Worm (Caenorhabditis elegans) whole organism, young adult: ENCODE measurements around the gene str-28.

Experiments
- B0261.1 ChIP-seq: sonication (generic microtip); optimal IDR thresholded peaks from 2 replicates; lab custom pipeline; 2016; ENCODE audit warnings: mild to moderate bottlenecking, missing genetic modification characterization, moderate library complexity, missing compliant biosample characterization
- D2030.7 ChIP-seq: fragments of 200-800 bp; sonication (Bioruptor generic); IDR thresholded peaks from 2 replicates; pipeline ENCODE4 v1.3.6; 2022; ENCODE audit warnings: missing genetic modification reagents, missing genetic modification characterization, missing compliant biosample characterization
- F22D6.2 ChIP-seq: sonication (generic microtip); optimal IDR thresholded peaks from 2 replicates; lab custom pipeline; 2016; ENCODE audit warnings: mild to moderate bottlenecking, missing genetic modification characterization, missing compliant biosample characterization
- F37B4.10 ChIP-seq: fragments of 200-800 bp; sonication (Bioruptor generic); IDR thresholded peaks from 2 replicates; pipeline ENCODE4 v1.3.6; 2022; ENCODE audit warnings: missing genetic modification characterization, missing compliant biosample characterization
- F49E8.2 ChIP-seq: sonication (generic microtip); optimal IDR thresholded peaks from 3 replicates; lab custom pipeline; 2017; ENCODE audit warnings: missing genetic modification characterization, mild to moderate bottlenecking, missing compliant biosample characterization, antibody characterized with exemption, moderate library complexity; ENCODE audit not compliant: insufficient read depth
- F52B5.7 ChIP-seq: sonication (generic microtip); optimal IDR thresholded peaks from 2 replicates; lab custom pipeline; 2016; ENCODE audit warnings: mild to moderate bottlenecking, missing genetic modification characterization, missing compliant biosample characterization
- F57C9.4 ChIP-seq: sonication (generic microtip); optimal IDR thresholded peaks from 2 replicates; lab custom pipeline; 2017; ENCODE audit warnings: mild to moderate bottlenecking, missing genetic modification characterization, missing compliant biosample characterization
- T26A5.8 ChIP-seq: sonication (generic microtip); optimal IDR thresholded peaks from 2 replicates; lab custom pipeline; 2016; ENCODE audit warnings: missing genetic modification characterization, missing compliant biosample characterization
- Y56A3A.18 ChIP-seq: fragments of 200-800 bp; sonication (Bioruptor generic); IDR thresholded peaks from 2 replicates; pipeline ENCODE4 v1.3.6; 2022; ENCODE audit warnings: missing genetic modification reagents, missing genetic modification characterization, missing compliant biosample characterization
- Y95B8A.8 ChIP-seq: fragments of 200-800 bp; sonication (Bioruptor generic); IDR thresholded peaks from 2 replicates; pipeline ENCODE4 v1.3.6; 2022; ENCODE audit warnings: missing genetic modification reagents, missing genetic modification characterization, missing compliant biosample characterization
- akir-1 ChIP-seq: fragments of 200-800 bp; sonication (Bioruptor generic); optimal IDR thresholded peaks from 2 replicates; lab custom pipeline; 2018; ENCODE audit warnings: mild to moderate bottlenecking, missing genetic modification characterization, moderate library complexity, missing compliant biosample characterization
- attf-5 ChIP-seq: fragments of 200-800 bp; sonication (Bioruptor generic); optimal IDR thresholded peaks from 2 replicates; lab custom pipeline; 2018; ENCODE audit warnings: mild to moderate bottlenecking, missing genetic modification characterization, missing compliant biosample characterization
- ccch-3 ChIP-seq: fragments of 200-800 bp; sonication (Bioruptor generic); optimal IDR thresholded peaks from 2 replicates; lab custom pipeline; 2018; ENCODE audit warnings: mild to moderate bottlenecking, missing genetic modification characterization, missing compliant biosample characterization
- ceh-100 ChIP-seq: fragments of 200-800 bp; sonication (Bioruptor generic); IDR thresholded peaks from 2 replicates; pipeline ENCODE4 v1.3.6; 2022; ENCODE audit warnings: missing genetic modification reagents, missing genetic modification characterization, missing compliant biosample characterization
- ceh-91 ChIP-seq: fragments of 200-800 bp; sonication (Bioruptor generic); IDR thresholded peaks from 2 replicates; pipeline ENCODE4 v1.3.6; 2022; ENCODE audit warnings: missing genetic modification reagents, missing genetic modification characterization, missing compliant biosample characterization
- egl-18 ChIP-seq: fragments of 200-800 bp; sonication (Bioruptor generic); IDR thresholded peaks from 2 replicates; pipeline ENCODE4 v1.3.6; 2022; ENCODE audit warnings: missing genetic modification reagents, missing genetic modification characterization, missing compliant biosample characterization
- egrh-3 ChIP-seq: fragments of 200-800 bp; sonication (Bioruptor generic); IDR thresholded peaks from 2 replicates; pipeline ENCODE4 v1.3.6; 2022; ENCODE audit warnings: missing genetic modification reagents, missing genetic modification characterization, missing compliant biosample characterization
- gei-17 ChIP-seq: fragments of 200-800 bp; sonication (Bioruptor generic); optimal IDR thresholded peaks from 2 replicates; lab custom pipeline; 2018; ENCODE audit warnings: mild to moderate bottlenecking, missing genetic modification characterization, missing compliant biosample characterization
- him-1 ChIP-seq: sonication (generic microtip); optimal IDR thresholded peaks from 2 replicates; lab custom pipeline; 2016; ENCODE audit warnings: missing genotype, missing genetic modification reagents, missing genetic modification characterization, missing compliant biosample characterization
- let-607 ChIP-seq, 2 experiments: fragments of 200-800 bp in 1 of 2; sonication (Bioruptor generic) in 1 of 2; sonication (generic microtip) in 1 of 2; optimal IDR thresholded peaks; 2 replicates each; lab custom pipeline; 2016 to 2018; ENCODE audit warnings: mild to moderate bottlenecking in 2 of 2, missing compliant biosample characterization in 2 of 2, missing genetic modification characterization in 2 of 2, moderate library complexity in 2 of 2, missing genotype in 1 of 2
- lin-40 ChIP-seq: sonication (generic microtip); optimal IDR thresholded peaks from 2 replicates; lab custom pipeline; 2016; ENCODE audit warnings: missing genetic modification characterization, mild to moderate bottlenecking, missing compliant biosample characterization, missing genotype, missing genetic modification reagents
- lin-54 ChIP-seq: fragments of 200-800 bp; sonication (Bioruptor generic); optimal IDR thresholded peaks from 2 replicates; lab custom pipeline; 2018; ENCODE audit warnings: mild to moderate bottlenecking, missing genetic modification characterization, missing compliant biosample characterization
- lir-1 ChIP-seq: fragments of 200-800 bp; sonication (Bioruptor generic); conservative IDR thresholded peaks from 2 replicates; pipeline ENCODE4 v1.3.6; 2022; ENCODE audit warnings: missing genetic modification reagents, missing genetic modification characterization, missing compliant biosample characterization
- madf-8 ChIP-seq: fragments of 200-800 bp; sonication (Bioruptor generic); conservative IDR thresholded peaks from 2 replicates; pipeline ENCODE4 v1.3.6; 2022; ENCODE audit warnings: missing genetic modification reagents, missing genetic modification characterization, missing compliant biosample characterization
- mes-4 ChIP-seq: sonication (generic microtip); optimal IDR thresholded peaks from 2 replicates; lab custom pipeline; 2016; ENCODE audit warnings: missing genotype, missing genetic modification characterization, missing compliant biosample characterization
- mxl-1 ChIP-seq: sonication (generic microtip); optimal IDR thresholded peaks from 2 replicates; lab custom pipeline; 2016; ENCODE audit warnings: missing genetic modification characterization, missing compliant biosample characterization
- nhr-80 ChIP-seq: sonication (generic microtip); optimal IDR thresholded peaks from 2 replicates; lab custom pipeline; 2016; ENCODE audit warnings: missing genetic modification characterization, missing compliant biosample characterization
- pbrm-1 ChIP-seq: fragments of 200-800 bp; sonication (Bioruptor generic); IDR thresholded peaks from 2 replicates; pipeline ENCODE4 v1.3.6; 2022; ENCODE audit warnings: missing genetic modification reagents, missing genetic modification characterization, missing compliant biosample characterization
- pha-4 ChIP-seq: fragments of 150-350 bp; sonication (generic microtip); optimal IDR thresholded peaks from 2 replicates; lab custom pipeline; 2014; ENCODE audit warnings: missing biosample characterization, missing genetic modification reagents, missing genetic modification characterization
- snpc-1.3 ChIP-seq: sonication (generic microtip); optimal IDR thresholded peaks from 2 replicates; lab custom pipeline; 2017; ENCODE audit warnings: missing genetic modification characterization, mild to moderate bottlenecking, missing compliant biosample characterization, antibody characterized with exemption, moderate library complexity, missing genotype, missing genetic modification reagents; ENCODE audit not compliant: insufficient read depth
- somi-1 ChIP-seq: fragments of 200-800 bp; sonication (Bioruptor generic); optimal IDR thresholded peaks from 2 replicates; lab custom pipeline; 2018; ENCODE audit warnings: mild to moderate bottlenecking, missing genetic modification characterization, missing compliant biosample characterization
- tbx-9 ChIP-seq: sonication (generic microtip); optimal IDR thresholded peaks from 2 replicates; lab custom pipeline; 2016; ENCODE audit warnings: borderline replicate concordance, missing genetic modification characterization, inconsistent platforms, missing compliant biosample characterization
- unc-130 ChIP-seq: sonication (generic microtip); optimal IDR thresholded peaks from 2 replicates; lab custom pipeline; 2016; ENCODE audit warnings: missing genetic modification reagents, missing genetic modification characterization, missing compliant biosample characterization
- unc-62 ChIP-seq: fragments of 150-350 bp; optimal IDR thresholded peaks from 2 replicates; lab custom pipeline; 2014; ENCODE audit warnings: missing biosample characterization, missing genetic modification reagents, missing genetic modification characterization
- zfh-2 ChIP-seq: fragments of 200-800 bp; sonication (Bioruptor generic); conservative IDR thresholded peaks from 2 replicates; pipeline ENCODE4 v1.3.6; 2022; ENCODE audit warnings: missing genetic modification reagents, missing genetic modification characterization, missing compliant biosample characterization
- zim-3 ChIP-seq: sonication (generic microtip); optimal IDR thresholded peaks from 2 replicates; lab custom pipeline; 2017; ENCODE audit warnings: mild to moderate bottlenecking, missing genetic modification characterization, moderate library complexity, missing compliant biosample characterization
- ztf-25 ChIP-seq: fragments of 200-800 bp; sonication (Bioruptor generic); IDR thresholded peaks from 2 replicates; pipeline ENCODE4 v1.3.6; 2022; ENCODE audit warnings: missing genetic modification reagents, missing genetic modification characterization, missing compliant biosample characterization
- ztf-6 ChIP-seq: fragments of 200-800 bp; sonication (Bioruptor generic); IDR thresholded peaks from 2 replicates; pipeline ENCODE4 v1.3.6; 2022; ENCODE audit warnings: missing genetic modification reagents, missing genetic modification characterization, missing compliant biosample characterization

str-28 gene

ce11 chrV:7472815-7473214 is at the start of gene str-28:
TSS of gene str-28 (minus strand) at chrV:7472915.
- TF ChIP-seq snpc-1.3, result no peak
- no peak for TF ChIP-seq lir-1 (GFP tag; lab: Robert Waterston, UW)
- no peak for TF ChIP-seq T26A5.8
- no peak for TF ChIP-seq unc-130 (GFP tag; lab: Kevin White, UChicago)
- TF ChIP-seq F49E8.2 (tag; lab: Kevin White, UChicago), result no peak
- no peak for TF ChIP-seq ztf-25
- no peak for TF ChIP-seq lin-40 (tag; lab: Kevin White, UChicago)
- TF ChIP-seq ccch-3, result no peak
- TF ChIP-seq F22D6.2, result no peak
- TF ChIP-seq unc-62 (GFP tag; lab: Kevin White, UChicago), result no peak
- no peak for TF ChIP-seq F57C9.4 (tag; lab: Kevin White, UChicago)
- no peak for TF ChIP-seq Y56A3A.18 (GFP tag; lab: Robert Waterston, UW)
- TF ChIP-seq pha-4 (tag; lab: Kevin White, UChicago), result no peak
- TF ChIP-seq zfh-2, result no peak
- TF ChIP-seq D2030.7 (GFP tag; lab: Robert Waterston, UW), result no peak
- TF ChIP-seq gei-17 (GFP tag; lab: Kevin White, UChicago), result no peak
- no peak for TF ChIP-seq B0261.1 (tag; lab: Kevin White, UChicago)
- no peak for TF ChIP-seq somi-1 (GFP tag; lab: Kevin White, UChicago)
- TF ChIP-seq ztf-6, result no peak

ce11 chrV:7522279-7522678 is 49.6 kb upstream of the str-28 start, which contains the start of gene C54F6.15:
TSS of gene C54F6.15 (minus strand) at chrV:7522379.
- TF ChIP-seq mes-4, result no peak
- TF ChIP-seq ceh-100 (GFP tag; lab: Robert Waterston, UW), result no peak
- TF ChIP-seq Y95B8A.8 (GFP tag; lab: Robert Waterston, UW), result no peak
- no peak for TF ChIP-seq ceh-91 (GFP tag; lab: Robert Waterston, UW)
- TF ChIP-seq F37B4.10, result 0 out of 2 replicates have a peak, but pooled peaks have one; percentile 46

DNA sequence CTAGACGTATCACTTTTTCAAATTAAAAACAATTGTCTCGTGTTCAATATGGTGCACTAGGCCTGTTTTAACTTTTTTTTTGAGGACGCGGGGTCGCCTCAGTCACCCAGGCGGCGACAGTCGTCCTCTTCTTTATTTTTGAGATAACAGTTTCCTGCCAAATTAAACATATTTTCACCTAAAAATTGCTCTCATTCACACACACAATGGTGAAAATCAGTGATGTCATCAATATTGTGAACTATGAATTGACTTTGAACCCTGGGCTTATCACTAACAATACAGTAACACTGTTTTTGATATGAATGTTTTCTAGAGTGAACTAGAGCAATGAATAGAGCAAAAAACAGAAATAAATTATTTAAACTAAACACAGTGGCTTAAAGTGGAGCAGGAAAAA is 48.6 kb upstream of the str-28 start:
- TF ChIP-seq F22D6.2 (no peak), zim-3 (no peak), nhr-80 (tag; lab: Kevin White, UChicago) (peak; percentile 73), F52B5.7 (tag; lab: Kevin White, UChicago) (no peak)

DNA sequence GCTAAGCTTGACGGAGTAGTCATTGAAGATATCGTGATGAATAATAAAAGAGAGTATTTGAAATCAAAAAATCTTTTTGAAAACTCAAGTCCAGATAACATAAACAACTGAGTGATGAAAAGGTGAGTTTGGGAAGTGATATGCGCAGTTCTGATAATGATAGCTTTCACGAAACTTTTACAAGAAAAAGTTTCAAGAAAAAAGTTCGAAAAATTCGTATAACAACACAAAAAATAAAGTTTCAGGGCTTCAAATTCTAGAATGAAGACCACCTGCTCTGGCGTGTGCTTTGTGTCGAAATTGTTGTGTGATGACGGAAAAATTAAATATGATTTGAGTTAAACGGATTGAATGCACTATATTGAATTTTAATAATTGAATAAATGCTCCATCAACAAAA is 47.4 kb upstream of the str-28 start, which contains the start of gene srb-19:
srb-19 (minus strand) TSS at position 101 of the 400 bp plus-strand sequence.
- TF ChIP-seq F37B4.10, result no peak

- TF ChIP-seq tbx-9 (tag; lab: Kevin White, UChicago), result no peak
- TF ChIP-seq madf-8 (GFP tag; lab: Robert Waterston, UW), result no peak
- TF ChIP-seq egl-18 (GFP tag; lab: Robert Waterston, UW), result no peak
- no peak for TF ChIP-seq lin-54
- TF ChIP-seq lin-40 (tag; lab: Kevin White, UChicago), result no peak
- no peak for TF ChIP-seq unc-130 (GFP tag; lab: Kevin White, UChicago)
- no peak for TF ChIP-seq egrh-3 (GFP tag; lab: Robert Waterston, UW)
- no peak for TF ChIP-seq akir-1 (GFP tag; lab: Kevin White, UChicago)
- TF ChIP-seq mxl-1 (tag; lab: Kevin White, UChicago), result no peak
- no peak for TF ChIP-seq snpc-1.3
- no peak for TF ChIP-seq zfh-2
- TF ChIP-seq him-1, result no peak
- TF ChIP-seq pbrm-1 (GFP tag; lab: Robert Waterston, UW), result no peak
- TF ChIP-seq let-607 (tag; optimal IDR thresholded peaks at IDR 0.05; lab: Kevin White, UChicago), result no peak
- TF ChIP-seq attf-5, result no peak
Measured at ce11 chrV:7514939-7515338, 42.2 kb upstream of the str-28 start, which contains the start of gene srb-18. TSS of gene srb-18 (plus strand) at chrV:7515239.
